5 worm cellular contexts compared by ENCODE assay signal in genomic region chrIV:3655896-3656295, ce11.
TF ChIP-seq lines count a peak whose summit lies in the region.

No protein-coding gene starts in this region.

TF ChIP-seq in whole organism, L1 larva, 84 proteins besides CTCF, POLR2A, EP300 and RAD21 (continues in another document):
- TF ChIP-seq ceh-82 (tag; optimal IDR thresholded peaks at IDR 0.05; lab: Kevin White, UChicago) (no peak), jun-1 (tag; optimal IDR thresholded peaks at IDR 0.05; lab: Kevin White, UChicago) (no peak), fkh-4 (tag; optimal IDR thresholded peaks at IDR 0.05; lab: Kevin White, UChicago; ENCODE audit: borderline replicate concordance) (no peak), Y116A8C.19 (tag; optimal IDR thresholded peaks at IDR 0.05; lab: Kevin White, UChicago; ENCODE audit: borderline replicate concordance) (no peak), efl-1 (optimal IDR thresholded peaks at IDR 0.05; lab: Kevin White, UChicago) (peak in 1 of 2 experiments; percentile 4), efl-1 (GFP tag; optimal IDR thresholded peaks at IDR 0.05 in 1 of 2; lab: Kevin White, UChicago) (no peak), nhr-19 (GFP tag; conservative IDR thresholded peaks at IDR 0.05; lab: Robert Waterston, UW) (peak; percentile 77), pqm-1 (tag; optimal IDR thresholded peaks at IDR 0.05; lab: Kevin White, UChicago) (no peak), mep-1 (tag; optimal IDR thresholded peaks at IDR 0.05; lab: Kevin White, UChicago) (peak; percentile 2), C34B4.2 (tag; optimal IDR thresholded peaks at IDR 0.05; lab: Kevin White, UChicago) (no peak), pax-3 (tag; optimal IDR thresholded peaks at IDR 0.05; lab: Kevin White, UChicago) (no peak), mdl-1 (tag; optimal IDR thresholded peaks at IDR 0.05; lab: Kevin White, UChicago) (no peak), nhr-90 (tag; optimal IDR thresholded peaks at IDR 0.05; lab: Kevin White, UChicago; ENCODE audit: poor library complexity) (no peak), skn-1 (tag; optimal IDR thresholded peaks at IDR 0.05; lab: Kevin White, UChicago) (no peak), grh-1 (GFP tag; IDR thresholded peaks at IDR 0.05; lab: Robert Waterston, UW) (no peak), rnt-1 (tag; optimal IDR thresholded peaks at IDR 0.05; lab: Kevin White, UChicago) (peak; percentile 65), unc-30 (tag; optimal IDR thresholded peaks at IDR 0.05; lab: Kevin White, UChicago) (no peak), unc-86 (tag; optimal IDR thresholded peaks at IDR 0.05; lab: Kevin White, UChicago) (no peak)

TF ChIP-seq in whole organism, L2 larva, 48 proteins besides CTCF, POLR2A, EP300 and RAD21:
- TF ChIP-seq F13H6.1 (tag; optimal IDR thresholded peaks at IDR 0.05; lab: Kevin White, UChicago) (peak; percentile 47), C34F6.9 (tag; optimal IDR thresholded peaks at IDR 0.05; lab: Kevin White, UChicago) (no peak), nhr-129 (tag; optimal IDR thresholded peaks at IDR 0.05; lab: Kevin White, UChicago) (peak; percentile 19), nhr-11 (tag; optimal IDR thresholded peaks at IDR 0.05; lab: Kevin White, UChicago) (no peak), unc-62 (GFP tag; optimal IDR thresholded peaks at IDR 0.05; lab: Kevin White, UChicago) (no peak), unc-55 (GFP tag; optimal IDR thresholded peaks at IDR 0.05; lab: Kevin White, UChicago) (no peak), sma-9 (GFP tag; optimal IDR thresholded peaks at IDR 0.05; lab: Kevin White, UChicago) (no peak), sma-9 (tag; optimal IDR thresholded peaks at IDR 0.05; lab: Kevin White, UChicago) (no peak), ceh-82 (tag; optimal IDR thresholded peaks at IDR 0.05; lab: Kevin White, UChicago) (no peak), lsy-2 (tag; optimal IDR thresholded peaks at IDR 0.05; lab: Kevin White, UChicago) (peak in 1 of 2 experiments; percentile 40), unc-39 (tag; optimal IDR thresholded peaks at IDR 0.05; lab: Kevin White, UChicago) (no peak), Y55F3AM.14 (GFP tag; optimal IDR thresholded peaks at IDR 0.05; lab: Kevin White, UChicago) (no peak)

TF ChIP-seq in whole organism, L3 larva, 47 proteins besides CTCF, POLR2A, EP300 and RAD21:
- TF ChIP-seq mml-1 (tag; optimal IDR thresholded peaks at IDR 0.05; lab: Kevin White, UChicago) (peak; percentile 1), nfya-1 (tag; optimal IDR thresholded peaks at IDR 0.05; lab: Kevin White, UChicago; ENCODE audit: insufficient read depth) (peak; percentile 11), lin-15B (tag; optimal IDR thresholded peaks at IDR 0.05; lab: Kevin White, UChicago) (no peak)

TF ChIP-seq in whole organism, L4 larva, 104 proteins besides CTCF, POLR2A, EP300 and RAD21:
- TF ChIP-seq unc-62 (GFP tag; optimal IDR thresholded peaks at IDR 0.05 in 1 of 2; lab: Kevin White, UChicago) (peak in 1 of 2 experiments; percentile 60), unc-62 (tag; optimal IDR thresholded peaks at IDR 0.05; lab: Kevin White, UChicago) (no peak), aha-1 (tag; lab: Kevin White, UChicago) (peak; percentile 87), daf-16 (GFP tag; optimal IDR thresholded peaks at IDR 0.05; lab: Kevin White, UChicago) (peak in 1 of 2 experiments; percentile 66), daf-16 (tag; optimal IDR thresholded peaks at IDR 0.05; lab: Kevin White, UChicago) (no peak), zip-11 (GFP tag; IDR thresholded peaks at IDR 0.05; lab: Robert Waterston, UW) (no peak), nhr-11 (tag; optimal IDR thresholded peaks at IDR 0.05; lab: Kevin White, UChicago) (peak; percentile 52), vab-7 (GFP tag; IDR thresholded peaks at IDR 0.05; lab: Robert Waterston, UW) (no peak), hif-1 (tag; optimal IDR thresholded peaks at IDR 0.05; lab: Kevin White, UChicago) (peak in 1 of 2 experiments; percentile 2)

TF ChIP-seq in whole organism, mixed stage, embryonic, 35 proteins besides CTCF, POLR2A, EP300 and RAD21:
- TF ChIP-seq tbx-8 (GFP tag; optimal IDR thresholded peaks at IDR 0.05; lab: Kevin White, UChicago) = no peak
- TF ChIP-seq hlh-1 (tag; optimal IDR thresholded peaks at IDR 0.05; lab: Kevin White, UChicago) = peak; percentile 73
- TF ChIP-seq unc-62 (GFP tag; optimal IDR thresholded peaks at IDR 0.05; lab: Kevin White, UChicago) = peak; percentile 45

Comparison
In these comparisons a context has a peak if more than half of its experiments do, and no peak if none do; other contexts are left out.
1. Of the 29 proteins assayed by ChIP-seq in both whole organism, L4 larva and whole organism, L1 larva: peak only in whole organism, L4 larva: aha-1 and nhr-11; only in whole organism, L1 larva: lin-39, lsy-2, mep-1 and unc-130; in both: none; in neither: 22; mixed calls (peak in some experiments, not most) for 1.